Fruit fly (Drosophila melanogaster): Measurements from ENCODE around the gene jdp.

dm6 chr3R:30503406-30503805 is 23.4 kb downstream of the jdp start, which contains the start of gene CG31371:
- TF ChIP-seq Pif1A (GFP tag; optimal IDR thresholded peaks at IDR 0.05), result no peak
- TF ChIP-seq CG32121 (GFP tag; IDR thresholded peaks at IDR 0.05), result no peak
- TF ChIP-seq gl (tag; optimal IDR thresholded peaks at IDR 0.05), result no peak
- TF ChIP-seq CG10348 (GFP tag; IDR thresholded peaks at IDR 0.05), result no peak
- TF ChIP-seq Snoo (tag; optimal IDR thresholded peaks at IDR 0.05), result no peak
- TF ChIP-seq Pif1B (GFP tag; optimal IDR thresholded peaks at IDR 0.05), result no peak
- no peak for TF ChIP-seq D1 (tag; optimal IDR thresholded peaks at IDR 0.05)
- no peak for TF ChIP-seq CG12605 (GFP tag; IDR thresholded peaks at IDR 0.05)
- no peak for TF ChIP-seq CG13204 (GFP tag; optimal IDR thresholded peaks at IDR 0.05)
- no peak for TF ChIP-seq EcR (GFP tag; optimal IDR thresholded peaks at IDR 0.05)
- no peak for TF ChIP-seq Ets98B (GFP tag; IDR thresholded peaks at IDR 0.05)
- no peak for TF ChIP-seq CG9948 (tag; optimal IDR thresholded peaks at IDR 0.05)
- no peak for TF ChIP-seq CG4496 (GFP tag; IDR thresholded peaks at IDR 0.05)
